Fruit fly (Drosophila melanogaster) whole organism, embryonic: Measurements from ENCODE around the gene Cip4.

Experiments
- BEAF-32 ChIP-seq: fragments of 200-800 bp; sonication (Bioruptor generic); optimal IDR thresholded peaks from 3 replicates; lab custom pipeline; 2017; ENCODE audit warnings: missing biosample characterization, missing genetic modification characterization, mild to moderate bottlenecking, moderate library complexity, missing genetic modification reagents
- BtbVII ChIP-seq: fragments of 200-800 bp; sonication (Bioruptor generic); optimal IDR thresholded peaks from 3 replicates; lab custom pipeline; 2017; ENCODE audit warnings: missing biosample characterization, mild to moderate bottlenecking, missing genetic modification characterization
- CG12219 ChIP-seq: fragments of 200-800 bp; sonication (Bioruptor generic); optimal IDR thresholded peaks from 3 replicates; lab custom pipeline; 2018; ENCODE audit warnings: missing biosample characterization, mild to moderate bottlenecking, missing genetic modification characterization
- CG1233 ChIP-seq: fragments of 200-800 bp; sonication (Bioruptor generic); optimal IDR thresholded peaks from 4 replicates; lab custom pipeline; 2018; ENCODE audit warnings: missing biosample characterization, mild to moderate bottlenecking, missing genetic modification characterization
- CG12744 ChIP-seq: fragments of 200-800 bp; sonication (Bioruptor generic); optimal IDR thresholded peaks from 2 replicates; lab custom pipeline; 2016; ENCODE audit warnings: missing biosample characterization, missing genetic modification characterization
- CG14441 ChIP-seq: fragments of 200-800 bp; sonication (Bioruptor generic); IDR thresholded peaks from 2 replicates; pipeline ENCODE4 v1.3.6; 2022; ENCODE audit warnings: missing biosample characterization, missing genetic modification characterization
- CG14710 ChIP-seq: fragments of 200-800 bp; sonication (Bioruptor generic); optimal IDR thresholded peaks from 3 replicates; lab custom pipeline; 2019; ENCODE audit warnings: missing biosample characterization, mild to moderate bottlenecking, missing genetic modification characterization, moderate library complexity
- CG1602 ChIP-seq: fragments of 200-800 bp; sonication (Bioruptor generic); optimal IDR thresholded peaks from 3 replicates; lab custom pipeline; 2016; ENCODE audit warnings: missing biosample characterization, missing genetic modification characterization
- CG16863 ChIP-seq: fragments of 200-800 bp; sonication (Bioruptor generic); optimal IDR thresholded peaks from 3 replicates; lab custom pipeline; 2016; ENCODE audit warnings: missing biosample characterization, missing genetic modification characterization
- CG17568 ChIP-seq: fragments of 200-800 bp; sonication (Bioruptor generic); optimal IDR thresholded peaks from 2 replicates; lab custom pipeline; 2018; ENCODE audit warnings: missing biosample characterization, mild to moderate bottlenecking, missing genetic modification characterization, moderate library complexity
- CG17802 ChIP-seq: fragments of 200-800 bp; sonication (Bioruptor generic); optimal IDR thresholded peaks from 2 replicates; lab custom pipeline; 2018; ENCODE audit warnings: missing biosample characterization, mild to moderate bottlenecking, missing genetic modification characterization, moderate library complexity
- CG2875 ChIP-seq: fragments of 200-800 bp; sonication (Bioruptor generic); optimal IDR thresholded peaks from 2 replicates; lab custom pipeline; 2017; ENCODE audit warnings: missing biosample characterization, mild to moderate bottlenecking, missing genetic modification characterization, missing genetic modification reagents
- CG31441 ChIP-seq: fragments of 200-800 bp; sonication (Bioruptor generic); IDR thresholded peaks from 2 replicates; pipeline ENCODE4 v1.3.6; 2022; ENCODE audit warnings: missing biosample characterization, missing genetic modification characterization
- CG34376 ChIP-seq: fragments of 200-800 bp; sonication (Bioruptor generic); optimal IDR thresholded peaks from 2 replicates; lab custom pipeline; 2018; ENCODE audit warnings: missing biosample characterization, mild to moderate bottlenecking, missing genetic modification characterization
- CG34422 ChIP-seq: fragments of 200-800 bp; sonication (Bioruptor generic); IDR thresholded peaks from 3 replicates; pipeline ENCODE4 v1.3.6; 2022; ENCODE audit warnings: missing biosample characterization, missing genetic modification characterization
- CG7745 ChIP-seq: fragments of 200-800 bp; sonication (Bioruptor generic); optimal IDR thresholded peaks from 2 replicates; lab custom pipeline; 2018; ENCODE audit warnings: missing biosample characterization, mild to moderate bottlenecking, missing genetic modification characterization, moderate library complexity
- CG7786 ChIP-seq: fragments of 200-800 bp; sonication (Bioruptor generic); optimal IDR thresholded peaks from 2 replicates; lab custom pipeline; 2016; ENCODE audit warnings: missing biosample characterization, missing genetic modification characterization
- CG7963 ChIP-seq: fragments of 200-800 bp; sonication (Bioruptor generic); IDR thresholded peaks from 3 replicates; pipeline ENCODE4 v1.3.6; 2022; ENCODE audit warnings: missing biosample characterization, missing genetic modification characterization; ENCODE audit not compliant: partially characterized antibody
- CG8924 ChIP-seq: fragments of 200-800 bp; optimal IDR thresholded peaks from 3 replicates; lab custom pipeline; 2019; ENCODE audit warnings: missing biosample characterization, mild to moderate bottlenecking, missing genetic modification characterization, moderate library complexity
- CG9215 ChIP-seq: fragments of 200-800 bp; sonication (Bioruptor generic); IDR thresholded peaks from 2 replicates; pipeline ENCODE4 v1.3.6; 2022; ENCODE audit warnings: missing biosample characterization, missing genetic modification characterization
- D ChIP-seq, 2 experiments: fragments of 200-800 bp in 1 of 2; fragments of >200 bp in 1 of 2; sonication (Bioruptor generic) in 1 of 2; optimal IDR thresholded peaks; 2 replicates in 1 of 2; 3 replicates in 1 of 2; lab custom pipeline; 2017; ENCODE audit warnings: mild to moderate bottlenecking in 1 of 2, missing biosample characterization in 1 of 2, missing genetic modification characterization in 1 of 2, missing genetic modification reagents in 1 of 2
- Drgx ChIP-seq: fragments of 200-800 bp; sonication (Bioruptor generic); IDR thresholded peaks from 2 replicates; pipeline ENCODE4 v1.3.6; 2022; ENCODE audit warnings: missing biosample characterization, missing genetic modification characterization
- ERR ChIP-seq: fragments of 200-800 bp; sonication (Bioruptor generic); optimal IDR thresholded peaks from 2 replicates; lab custom pipeline; 2016; ENCODE audit warnings: missing biosample characterization, missing genetic modification characterization
- Fer1 ChIP-seq: fragments of 200-800 bp; sonication (Bioruptor generic); optimal IDR thresholded peaks from 2 replicates; lab custom pipeline; 2017; ENCODE audit warnings: missing biosample characterization, mild to moderate bottlenecking, missing genetic modification characterization
- GATAe ChIP-seq: fragments of 200-800 bp; sonication (Bioruptor generic); conservative IDR thresholded peaks from 2 replicates; pipeline ENCODE4 v1.3.6; 2022; ENCODE audit warnings: missing biosample characterization, missing genetic modification characterization
- HHEX ChIP-seq: fragments of 200-800 bp; sonication (Bioruptor generic); optimal IDR thresholded peaks from 3 replicates; lab custom pipeline; 2017; ENCODE audit warnings: missing biosample characterization, mild to moderate bottlenecking, missing genetic modification characterization, missing genetic modification reagents
- NC2β ChIP-seq: fragments of 200-800 bp; sonication (Bioruptor generic); optimal IDR thresholded peaks from 2 replicates; lab custom pipeline; 2016; ENCODE audit warnings: missing biosample characterization, missing genetic modification characterization
- NK7.1 ChIP-seq: fragments of 200-800 bp; sonication (Bioruptor generic); optimal IDR thresholded peaks from 3 replicates; lab custom pipeline; 2016; ENCODE audit warnings: missing biosample characterization, missing genetic modification characterization
- Sin3A ChIP-seq: fragments of >200 bp; optimal IDR thresholded peaks from 2 replicates; lab custom pipeline; 2018
- Stat92E ChIP-seq, 3 experiments: fragments of >200 bp in 2 of 3; fragments of 200-800 bp in 1 of 3; sonication (Bioruptor generic) in 1 of 3; optimal IDR thresholded peaks; 2 replicates each; lab custom pipeline; 2017 to 2019; ENCODE audit warnings: missing biosample characterization in 3 of 3, missing genetic modification characterization in 3 of 3, mild to moderate bottlenecking in 1 of 3, moderate library complexity in 1 of 3
- YL-1 ChIP-seq: fragments of 200-800 bp; sonication (Bioruptor generic); optimal IDR thresholded peaks from 3 replicates; lab custom pipeline; 2017; ENCODE audit warnings: missing biosample characterization, mild to moderate bottlenecking, missing genetic modification characterization
- ab ChIP-seq: fragments of 200-800 bp; sonication (Bioruptor generic); optimal IDR thresholded peaks from 2 replicates; lab custom pipeline; 2016; ENCODE audit warnings: missing biosample characterization, missing genetic modification characterization
- bab2 ChIP-seq: fragments of 200-800 bp; sonication (Bioruptor generic); optimal IDR thresholded peaks from 2 replicates; lab custom pipeline; 2016; ENCODE audit warnings: missing biosample characterization, missing genetic modification characterization
- chm ChIP-seq: fragments of 200-800 bp; sonication (Bioruptor generic); IDR thresholded peaks from 2 replicates; pipeline ENCODE4 v1.3.6; 2022; ENCODE audit warnings: missing biosample characterization, missing genetic modification characterization
- chn ChIP-seq: fragments of 200-800 bp; sonication (Bioruptor generic); optimal IDR thresholded peaks from 2 replicates; lab custom pipeline; 2016; ENCODE audit warnings: missing biosample characterization, missing genetic modification characterization
- dpn ChIP-seq, 2 experiments: fragments of 200-800 bp; sonication (Bioruptor generic); optimal IDR thresholded peaks; 3 replicates each; lab custom pipeline; 2016; ENCODE audit warnings: missing biosample characterization in 2 of 2, missing genetic modification characterization in 2 of 2
- dysf ChIP-seq: fragments of 200-800 bp; sonication (Bioruptor generic); IDR thresholded peaks from 3 replicates; pipeline ENCODE4 v1.3.6; 2022; ENCODE audit warnings: missing biosample characterization, missing genetic modification characterization
- fru ChIP-seq: fragments of >200 bp; optimal IDR thresholded peaks from 2 replicates; lab custom pipeline; 2017
- jigr1 ChIP-seq: fragments of 200-800 bp; sonication (Bioruptor generic); IDR thresholded peaks from 3 replicates; pipeline ENCODE4 v1.3.6; 2022; ENCODE audit warnings: missing biosample characterization, missing genetic modification characterization
- kni ChIP-seq: fragments of 200-800 bp; sonication (Bioruptor generic); optimal IDR thresholded peaks from 3 replicates; lab custom pipeline; 2017; ENCODE audit warnings: mild to moderate bottlenecking, missing biosample characterization, missing genetic modification reagents, missing genetic modification characterization
- lov ChIP-seq, 2 experiments: fragments of 200-800 bp in 1 of 2; fragments of >200 bp in 1 of 2; sonication (Bioruptor generic) in 1 of 2; IDR thresholded peaks in 1 of 2; optimal IDR thresholded peaks in 1 of 2; 2 replicates in 1 of 2; 3 replicates in 1 of 2; pipeline versions ENCODE4 v1.3.6 to Lab custom; 2017 to 2022; ENCODE audit warnings: missing biosample characterization in 1 of 2, missing genetic modification characterization in 1 of 2
- org-1 ChIP-seq: fragments of 200-800 bp; sonication (Bioruptor generic); optimal IDR thresholded peaks from 2 replicates; lab custom pipeline; 2017; ENCODE audit warnings: missing biosample characterization, missing genetic modification characterization
- otp ChIP-seq: fragments of 200-800 bp; sonication (Bioruptor generic); IDR thresholded peaks from 3 replicates; pipeline ENCODE4, ENCODE4 v1.3.6; 2022; ENCODE audit warnings: missing biosample characterization, missing genetic modification characterization
- pzg ChIP-seq: fragments of 200-800 bp; sonication (Bioruptor generic); optimal IDR thresholded peaks from 3 replicates; lab custom pipeline; 2018; ENCODE audit warnings: missing biosample characterization, mild to moderate bottlenecking, missing genetic modification characterization, moderate library complexity
- tgo ChIP-seq: fragments of 200-800 bp; sonication (Bioruptor generic); IDR thresholded peaks from 3 replicates; pipeline ENCODE4 v1.3.6; 2022; ENCODE audit warnings: missing biosample characterization, missing genetic modification characterization
- tin ChIP-seq: fragments of 200-800 bp; sonication (Bioruptor generic); optimal IDR thresholded peaks from 3 replicates; lab custom pipeline; 2016; ENCODE audit warnings: missing biosample characterization, missing genetic modification characterization
- toy ChIP-seq: fragments of 200-800 bp; sonication (Bioruptor generic); IDR thresholded peaks from 2 replicates; pipeline ENCODE4 v1.3.6; 2022; ENCODE audit warnings: missing biosample characterization, missing genetic modification characterization
- ttk ChIP-seq: fragments of 200-800 bp; sonication (Bioruptor generic); IDR thresholded peaks from 2 replicates; pipeline ENCODE4 v2.1.2; 2022; ENCODE audit warnings: missing biosample characterization, missing genetic modification characterization
- unc-4 ChIP-seq: fragments of 200-800 bp; sonication (Bioruptor generic); IDR thresholded peaks from 2 replicates; pipeline ENCODE4 v1.3.6; 2022; ENCODE audit warnings: missing biosample characterization, missing genetic modification characterization; ENCODE audit not compliant: partially characterized antibody

Cip4 gene

DNA sequence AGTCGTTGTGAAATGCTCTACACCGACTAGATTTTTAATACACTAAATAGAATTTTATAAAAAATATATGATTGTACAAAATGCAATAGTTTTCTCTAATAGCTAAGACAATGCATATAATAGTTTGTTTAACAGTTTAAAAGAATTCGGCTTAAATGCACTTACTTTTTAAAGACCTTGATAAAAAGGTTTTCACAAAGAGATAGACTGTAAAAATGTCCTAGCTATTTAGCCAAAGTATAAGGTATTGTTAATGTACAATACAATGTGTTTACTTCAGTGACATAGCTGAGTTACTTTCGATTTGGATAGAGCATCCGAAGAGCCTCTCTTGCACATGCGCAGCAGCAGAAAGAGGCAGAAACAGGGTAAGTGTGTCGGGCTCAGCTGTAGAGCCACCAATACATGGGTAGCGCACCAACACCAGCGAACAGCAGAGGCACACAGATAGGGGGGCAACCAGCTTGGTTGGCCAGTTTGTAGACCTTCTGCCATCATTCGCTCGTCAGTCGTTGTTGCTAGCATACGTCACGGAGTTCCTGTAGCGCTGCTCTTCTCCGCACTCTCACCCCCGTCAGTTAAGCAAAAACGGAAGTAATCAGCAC, 42.9 kb upstream of the Cip4 start, which contains the start of gene TP53INP (continued):
- TF ChIP-seq otp (GFP tag; lab: Robert Waterston, UW) (no peak), org-1 (GFP tag; lab: Kevin White, UChicago) (peak; percentile 91), NK7.1 (GFP tag; lab: Kevin White, UChicago) (peak; percentile 60), CG7963 (no peak), fru (lab: Kevin White, UChicago) (no peak), CG9215 (GFP tag; lab: Robert Waterston, UW) (peak; percentile 72), lov (optimal IDR thresholded peaks at IDR 0.05; lab: Kevin White, UChicago) (no peak), lov (GFP tag; IDR thresholded peaks at IDR 0.05; lab: Robert Waterston, UW) (peak; percentile 39; the same call in 1 of the 3 replicates), CG34422 (GFP tag; lab: Robert Waterston, UW) (no peak; the same call in 1 of the 3 replicates), CG14710 (peak; percentile 91), CG8924 (tag; lab: Kevin White, UChicago) (peak; percentile 96), CG12744 (peak; percentile 43), dysf (GFP tag; lab: Robert Waterston, UW) (peak; percentile 86), tin (GFP tag; lab: Kevin White, UChicago) (peak; percentile 84), CG1602 (GFP tag; lab: Kevin White, UChicago) (peak; percentile 88), GATAe (GFP tag; lab: Robert Waterston, UW) (no peak), Fer1 (GFP tag; lab: Kevin White, UChicago) (peak; percentile 93), CG7786 (peak; percentile 73), CG2875 (GFP tag; lab: Kevin White, UChicago) (peak; percentile 80), ab (GFP tag; lab: Kevin White, UChicago) (no peak), CG34376 (GFP tag; lab: Kevin White, UChicago) (peak; percentile 87), bab2 (GFP tag; lab: Kevin White, UChicago) (peak; percentile 62), toy (GFP tag; lab: Robert Waterston, UW) (no peak), ttk (GFP tag; lab: Robert Waterston, UW) (peak; percentile 58), NC2β (GFP tag; lab: Kevin White, UChicago) (peak; percentile 49), jigr1 (GFP tag; lab: Robert Waterston, UW) (peak; percentile 73), CG16863 (peak; percentile 75), tgo (GFP tag; lab: Robert Waterston, UW) (peak; percentile 74), CG7745 (no peak), chn (GFP tag; lab: Kevin White, UChicago) (peak; percentile 76), unc-4 (GFP tag; lab: Robert Waterston, UW) (peak; percentile 39; the same call in 1 of the 2 replicates), YL-1 (peak; percentile 55), dpn (GFP tag; optimal IDR thresholded peaks at IDR 0.05; lab: Kevin White, UChicago) (peak; percentile 72 to 86), pzg (GFP tag; lab: Kevin White, UChicago) (no peak), CG12219 (peak; percentile 83), CG17802 (tag; lab: Kevin White, UChicago) (peak; percentile 14), D (optimal IDR thresholded peaks at IDR 0.05; lab: Kevin White, UChicago) (no peak), D (GFP tag; optimal IDR thresholded peaks at IDR 0.05; lab: Kevin White, UChicago) (peak; percentile 90), Sin3A (lab: Kevin White, UChicago) (no peak), ERR (GFP tag; lab: Kevin White, UChicago) (peak; percentile 17), CG31441 (GFP tag; lab: Robert Waterston, UW) (peak; percentile 86), Stat92E (GFP tag; optimal IDR thresholded peaks at IDR 0.05; lab: Kevin White, UChicago) (peak in 1 of 3 experiments; percentile 66), Drgx (GFP tag; lab: Robert Waterston, UW) (peak; percentile 69), BtbVII (GFP tag; lab: Kevin White, UChicago) (peak; percentile 87), kni (peak; percentile 67), HHEX (GFP tag; lab: Kevin White, UChicago) (peak; percentile 84), chm (GFP tag; lab: Robert Waterston, UW) (peak; percentile 62), BEAF-32 (GFP tag; lab: Kevin White, UChicago) (no peak), CG14441 (GFP tag; lab: Robert Waterston, UW) (peak; percentile 52; the same call in 1 of the 2 replicates), CG1233 (GFP tag; lab: Kevin White, UChicago) (peak; percentile 79), CG17568 (GFP tag; lab: Kevin White, UChicago) (peak; percentile 82)
